Fruit fly (Drosophila melanogaster): ENCODE data around the gene CG43349.

The CG43349 gene

dm6 chr2L:1201396-1201837 is 1.4 kb downstream of the CG43349 start:
- no peak for TF ChIP-seq Sox14 (GFP tag; optimal IDR thresholded peaks at IDR 0.05)
- no peak for TF ChIP-seq Eip93F (GFP tag; optimal IDR thresholded peaks at IDR 0.05)
- peak; percentile 11 for TF ChIP-seq vri (GFP tag; optimal IDR thresholded peaks at IDR 0.05)

dm6 chr2L:1202445-1202844 is 2.4 kb downstream of the CG43349 start:
- TF ChIP-seq cyc (GFP tag; optimal IDR thresholded peaks at IDR 0.05) (no peak), ss (GFP tag; optimal IDR thresholded peaks at IDR 0.05) (no peak), Eip78C (GFP tag) (peak; percentile 2), acj6 (GFP tag; optimal IDR thresholded peaks at IDR 0.05) (no peak), CG15336 (GFP tag; IDR thresholded peaks at IDR 0.05) (no peak)

dm6 chr2L:1203915-1204314 is 3.9 kb downstream of the CG43349 start, which contains the start of gene CG14342:
Gene CG14342 (plus strand): TSS chr2L:1204215.
- TF ChIP-seq CG32006 (GFP tag; optimal IDR thresholded peaks at IDR 0.05): no peak
- TF ChIP-seq cyc (GFP tag; optimal IDR thresholded peaks at IDR 0.05): no peak
- TF ChIP-seq Eip78C (GFP tag): peak; percentile 63
- no peak for TF ChIP-seq salr (GFP tag; optimal IDR thresholded peaks at IDR 0.05)
- TF ChIP-seq OdsH (GFP tag; optimal IDR thresholded peaks at IDR 0.05): peak; percentile 12
- TF ChIP-seq vri (GFP tag; optimal IDR thresholded peaks at IDR 0.05): no peak
- no peak for TF ChIP-seq fd59A (GFP tag; optimal IDR thresholded peaks at IDR 0.05)
- no peak for TF ChIP-seq achi (GFP tag; optimal IDR thresholded peaks at IDR 0.05)
- no peak for TF ChIP-seq CG6808 (GFP tag; optimal IDR thresholded peaks at IDR 0.05)
- TF ChIP-seq CG8319 (GFP tag; optimal IDR thresholded peaks at IDR 0.05): no peak
- TF ChIP-seq Sox102F (GFP tag; optimal IDR thresholded peaks at IDR 0.05): no peak
- no peak for TF ChIP-seq Sox15 (GFP tag; optimal IDR thresholded peaks at IDR 0.05)
- no peak for TF ChIP-seq lz (GFP tag; optimal IDR thresholded peaks at IDR 0.05)
- TF ChIP-seq net (GFP tag; optimal IDR thresholded peaks at IDR 0.05): no peak
- no peak for TF ChIP-seq CG15336 (GFP tag; IDR thresholded peaks at IDR 0.05)
- TF ChIP-seq CG9139 (GFP tag; optimal IDR thresholded peaks at IDR 0.05): no peak
- no peak for TF ChIP-seq CG31627 (GFP tag; optimal IDR thresholded peaks at IDR 0.05)
- TF ChIP-seq CG11902 (GFP tag; optimal IDR thresholded peaks at IDR 0.05): no peak
- no peak for TF ChIP-seq CG7368 (GFP tag; optimal IDR thresholded peaks at IDR 0.05)
- no peak for TF ChIP-seq Ets21C (GFP tag; optimal IDR thresholded peaks at IDR 0.05)
- TF ChIP-seq ss (GFP tag; optimal IDR thresholded peaks at IDR 0.05): no peak
- TF ChIP-seq CG10631 (GFP tag; optimal IDR thresholded peaks at IDR 0.05): no peak
- TF ChIP-seq Gug (GFP tag; IDR thresholded peaks at IDR 0.05): no peak
- TF ChIP-seq CG6792 (GFP tag; optimal IDR thresholded peaks at IDR 0.05): peak; percentile 21
- TF ChIP-seq Hr38 (GFP tag; optimal IDR thresholded peaks at IDR 0.05): no peak
- no peak for TF ChIP-seq dac (GFP tag; optimal IDR thresholded peaks at IDR 0.05)
- 0 out of 3 replicates have a peak, but pooled peaks have one; percentile 12 for TF ChIP-seq eg (GFP tag; IDR thresholded peaks at IDR 0.05)
- TF ChIP-seq pdm3 (GFP tag; optimal IDR thresholded peaks at IDR 0.05): no peak
- TF ChIP-seq Sox14 (GFP tag; optimal IDR thresholded peaks at IDR 0.05): no peak
- no peak for TF ChIP-seq Met (GFP tag; optimal IDR thresholded peaks at IDR 0.05)
- peak; percentile 4 for TF ChIP-seq CG34406 (GFP tag; optimal IDR thresholded peaks at IDR 0.05)
- no peak for TF ChIP-seq topi (GFP tag; optimal IDR thresholded peaks at IDR 0.05)
- no peak for TF ChIP-seq Hr4 (GFP tag; optimal IDR thresholded peaks at IDR 0.05)
- no peak for TF ChIP-seq Blimp-1 (GFP tag; optimal IDR thresholded peaks at IDR 0.05)
- TF ChIP-seq CG8119 (GFP tag; IDR thresholded peaks at IDR 0.05): no peak
- peak; percentile 45 for TF ChIP-seq svp (GFP tag)
- no peak for TF ChIP-seq CG6854 (GFP tag; optimal IDR thresholded peaks at IDR 0.05)
- no peak for TF ChIP-seq esn (GFP tag; optimal IDR thresholded peaks at IDR 0.05)
- TF ChIP-seq CG8632 (GFP tag; optimal IDR thresholded peaks at IDR 0.05): peak; percentile 4
- TF ChIP-seq CG3919 (GFP tag; optimal IDR thresholded peaks at IDR 0.05): no peak
- no peak for TF ChIP-seq Eip93F (GFP tag; optimal IDR thresholded peaks at IDR 0.05)
- no peak for TF ChIP-seq fkh (GFP tag; optimal IDR thresholded peaks at IDR 0.05)
- TF ChIP-seq CG10669 (GFP tag; optimal IDR thresholded peaks at IDR 0.05): no peak
- TF ChIP-seq CG16779 (tag; optimal IDR thresholded peaks at IDR 0.05): no peak
- TF ChIP-seq CG1621 (tag; optimal IDR thresholded peaks at IDR 0.05): no peak
- TF ChIP-seq Smox (GFP tag; optimal IDR thresholded peaks at IDR 0.05): no peak
- TF ChIP-seq CG6276 (GFP tag; optimal IDR thresholded peaks at IDR 0.05): no peak
